Fruit fly (Drosophila melanogaster) whole organism, embryonic: ENCODE measurements around the gene SCCRO4.
A peak's percentile ranks its signal among the peaks of the same experiment; 100 is the strongest.

Experiments used
- Abd-B ChIP-seq: fragments of 200-800 bp; sonication (Bioruptor generic); optimal IDR thresholded peaks from 2 replicates; lab custom pipeline; 2018; ENCODE audit warnings: missing biosample characterization, mild to moderate bottlenecking, missing genetic modification characterization, moderate library complexity
- Atf-2 ChIP-seq: fragments of 200-800 bp; sonication (Bioruptor generic); optimal IDR thresholded peaks from 2 replicates; lab custom pipeline; 2016; ENCODE audit warnings: missing biosample characterization, missing genetic modification characterization
- B-H2 ChIP-seq: fragments of 200-800 bp; sonication (Bioruptor generic); optimal IDR thresholded peaks from 2 replicates; lab custom pipeline; 2018; ENCODE audit warnings: missing biosample characterization, mild to moderate bottlenecking, missing genetic modification characterization
- BEAF-32 ChIP-seq: fragments of 200-800 bp; sonication (Bioruptor generic); optimal IDR thresholded peaks from 3 replicates; lab custom pipeline; 2017; ENCODE audit warnings: missing biosample characterization, missing genetic modification characterization, mild to moderate bottlenecking, moderate library complexity, missing genetic modification reagents
- CG11398 ChIP-seq: fragments of 200-800 bp; sonication (Bioruptor generic); optimal IDR thresholded peaks from 2 replicates; lab custom pipeline; 2016; ENCODE audit warnings: missing biosample characterization, missing genetic modification characterization
- CG12299 ChIP-seq: fragments of 200-800 bp; sonication (Bioruptor generic); optimal IDR thresholded peaks from 2 replicates; lab custom pipeline; 2018; ENCODE audit warnings: missing biosample characterization, mild to moderate bottlenecking, missing genetic modification characterization
- CG13296 ChIP-seq: fragments of 200-800 bp; sonication (Bioruptor generic); optimal IDR thresholded peaks from 3 replicates; lab custom pipeline; 2018; ENCODE audit warnings: missing biosample characterization, mild to moderate bottlenecking, missing genetic modification characterization
- CG15601 ChIP-seq: fragments of 200-800 bp; sonication (Bioruptor generic); optimal IDR thresholded peaks from 3 replicates; lab custom pipeline; 2019; ENCODE audit warnings: missing biosample characterization, mild to moderate bottlenecking, missing genetic modification characterization, moderate library complexity
- CG1603 ChIP-seq: fragments of 200-800 bp; sonication (Bioruptor generic); optimal IDR thresholded peaks from 2 replicates; lab custom pipeline; 2019; ENCODE audit warnings: missing biosample characterization, mild to moderate bottlenecking, missing genetic modification characterization, moderate library complexity
- CG1647 ChIP-seq: fragments of 200-800 bp; sonication (Bioruptor generic); optimal IDR thresholded peaks from 3 replicates; lab custom pipeline; 2016; ENCODE audit warnings: missing biosample characterization, missing genetic modification characterization
- CG16815 ChIP-seq: fragments of 200-800 bp; sonication (Bioruptor generic); optimal IDR thresholded peaks from 3 replicates; lab custom pipeline; 2017; ENCODE audit warnings: missing biosample characterization, mild to moderate bottlenecking, missing genetic modification characterization
- CG17359 ChIP-seq: fragments of 200-800 bp; sonication (Bioruptor generic); optimal IDR thresholded peaks from 3 replicates; lab custom pipeline; 2018; ENCODE audit warnings: missing biosample characterization, mild to moderate bottlenecking, missing genetic modification characterization, moderate library complexity
- CG17361 ChIP-seq: fragments of 200-800 bp; sonication (Bioruptor generic); IDR thresholded peaks from 3 replicates; pipeline ENCODE4 v1.3.6; 2022; ENCODE audit warnings: missing biosample characterization, missing genetic modification characterization
- CG18011 ChIP-seq: fragments of 200-800 bp; sonication (Bioruptor generic); optimal IDR thresholded peaks from 2 replicates; lab custom pipeline; 2017; ENCODE audit warnings: missing biosample characterization, missing genetic modification characterization, mild to moderate bottlenecking, moderate library complexity, missing genotype
- CG32532 ChIP-seq: fragments of 200-800 bp; sonication (Bioruptor generic); IDR thresholded peaks from 2 replicates; pipeline ENCODE4 v1.3.6; 2022; ENCODE audit warnings: missing biosample characterization, missing genetic modification characterization
- CG4282 ChIP-seq: fragments of 200-800 bp; sonication (Bioruptor generic); optimal IDR thresholded peaks from 2 replicates; lab custom pipeline; 2016; ENCODE audit warnings: missing biosample characterization, missing genetic modification characterization
- CG5953 ChIP-seq: fragments of 200-800 bp; sonication (Bioruptor generic); IDR thresholded peaks from 2 replicates; pipeline ENCODE4 v1.3.6; 2022; ENCODE audit warnings: missing biosample characterization, missing genetic modification characterization
- CG7357 ChIP-seq: fragments of 200-800 bp; sonication (Bioruptor generic); IDR thresholded peaks from 3 replicates; pipeline ENCODE4 v1.3.6; 2022; ENCODE audit warnings: missing biosample characterization, missing genetic modification characterization
- CG7928 ChIP-seq: fragments of 200-800 bp; sonication (Bioruptor generic); optimal IDR thresholded peaks from 2 replicates; lab custom pipeline; 2017; ENCODE audit warnings: missing biosample characterization, mild to moderate bottlenecking, missing genetic modification characterization
- CG7963 ChIP-seq: fragments of 200-800 bp; sonication (Bioruptor generic); IDR thresholded peaks from 3 replicates; pipeline ENCODE4 v1.3.6; 2022; ENCODE audit warnings: missing biosample characterization, missing genetic modification characterization; ENCODE audit not compliant: partially characterized antibody
- CG8089 ChIP-seq: fragments of 200-800 bp; sonication (Bioruptor generic); optimal IDR thresholded peaks from 3 replicates; lab custom pipeline; 2016; ENCODE audit warnings: missing biosample characterization, missing genetic modification characterization
- CkIIα-i1 ChIP-seq: fragments of 200-800 bp; sonication (Bioruptor generic); IDR thresholded peaks from 2 replicates; pipeline ENCODE4 v1.3.6; 2022; ENCODE audit warnings: missing biosample characterization, missing genetic modification characterization
- D19B ChIP-seq: fragments of 200-800 bp; sonication (Bioruptor generic); optimal IDR thresholded peaks from 2 replicates; lab custom pipeline; 2017; ENCODE audit warnings: missing biosample characterization, mild to moderate bottlenecking, missing genetic modification characterization
- HHEX ChIP-seq: fragments of 200-800 bp; sonication (Bioruptor generic); optimal IDR thresholded peaks from 3 replicates; lab custom pipeline; 2017; ENCODE audit warnings: missing biosample characterization, mild to moderate bottlenecking, missing genetic modification characterization, missing genetic modification reagents
- Jarid2 ChIP-seq: fragments of 200-800 bp; sonication (Bioruptor generic); optimal IDR thresholded peaks from 3 replicates; lab custom pipeline; 2017; ENCODE audit warnings: mild to moderate bottlenecking, missing biosample characterization, missing genetic modification reagents, missing genetic modification characterization
- Lpt ChIP-seq: fragments of >200 bp; optimal IDR thresholded peaks from 2 replicates; lab custom pipeline; 2018; ENCODE audit warnings: missing biosample characterization, missing genetic modification characterization
- Ravus ChIP-seq: fragments of 200-800 bp; sonication (Bioruptor generic); IDR thresholded peaks from 2 replicates; pipeline ENCODE4 v1.3.6; 2022; ENCODE audit warnings: missing biosample characterization, missing genetic modification characterization
- Side ChIP-seq: fragments of 200-800 bp; sonication (Bioruptor generic); optimal IDR thresholded peaks from 2 replicates; lab custom pipeline; 2016; ENCODE audit warnings: missing biosample characterization, missing genetic modification characterization
- Sox102F ChIP-seq: fragments of 200-800 bp; sonication (Bioruptor generic); optimal IDR thresholded peaks from 2 replicates; lab custom pipeline; 2018; ENCODE audit warnings: missing biosample characterization, mild to moderate bottlenecking, missing genetic modification characterization, moderate library complexity
- Usf ChIP-seq: fragments of 200-800 bp; sonication (Bioruptor generic); optimal IDR thresholded peaks from 2 replicates; lab custom pipeline; 2017; ENCODE audit warnings: missing genotype, missing biosample characterization, missing genetic modification characterization
- ab ChIP-seq: fragments of 200-800 bp; sonication (Bioruptor generic); optimal IDR thresholded peaks from 2 replicates; lab custom pipeline; 2016; ENCODE audit warnings: missing biosample characterization, missing genetic modification characterization
- amos ChIP-seq: fragments of 200-800 bp; sonication (Bioruptor generic); IDR thresholded peaks from 2 replicates; pipeline ENCODE4 v1.3.6; 2022; ENCODE audit warnings: missing biosample characterization, missing genetic modification characterization; ENCODE audit not compliant: partially characterized antibody
- croc ChIP-seq: fragments of 200-800 bp; sonication (Bioruptor generic); conservative IDR thresholded peaks from 3 replicates; pipeline ENCODE4 v1.3.6; 2022; ENCODE audit warnings: missing biosample characterization, missing genetic modification characterization
- dmrt11E ChIP-seq: fragments of 200-800 bp; sonication (Bioruptor generic); optimal IDR thresholded peaks from 3 replicates; lab custom pipeline; 2018; ENCODE audit warnings: missing biosample characterization, mild to moderate bottlenecking, missing genetic modification characterization, moderate library complexity
- fru ChIP-seq: fragments of >200 bp; optimal IDR thresholded peaks from 2 replicates; lab custom pipeline; 2017
- hbn ChIP-seq: fragments of 200-800 bp; sonication (Bioruptor generic); IDR thresholded peaks from 2 replicates; pipeline ENCODE4 v1.3.6; 2022; ENCODE audit warnings: missing biosample characterization, missing genetic modification characterization; ENCODE audit not compliant: partially characterized antibody
- lilli ChIP-seq: fragments of 200-800 bp; sonication (Bioruptor generic); optimal IDR thresholded peaks from 3 replicates; lab custom pipeline; 2016; ENCODE audit warnings: missing biosample characterization, missing genetic modification characterization
- lola ChIP-seq, 3 experiments: fragments of >200 bp in 2 of 3; fragments of 200-800 bp in 1 of 3; sonication (Bioruptor generic) in 1 of 3; optimal IDR thresholded peaks; 2 replicates each; lab custom pipeline; 2017 to 2019; ENCODE audit warnings: missing biosample characterization in 3 of 3, missing genetic modification characterization in 3 of 3, mild to moderate bottlenecking in 1 of 3, moderate library complexity in 1 of 3
- mld ChIP-seq: fragments of 200-800 bp; sonication (Bioruptor generic); IDR thresholded peaks from 3 replicates; pipeline ENCODE4 v1.3.6; 2022; ENCODE audit warnings: missing biosample characterization, missing genetic modification characterization; ENCODE audit not compliant: partially characterized antibody
- onecut ChIP-seq: fragments of 200-800 bp; sonication (Bioruptor generic); IDR thresholded peaks from 2 replicates; pipeline ENCODE4 v1.3.6; 2022; ENCODE audit warnings: missing biosample characterization, missing genetic modification characterization
- otp ChIP-seq: fragments of 200-800 bp; sonication (Bioruptor generic); IDR thresholded peaks from 3 replicates; pipeline ENCODE4, ENCODE4 v1.3.6; 2022; ENCODE audit warnings: missing biosample characterization, missing genetic modification characterization
- pan ChIP-seq, 4 experiments: fragments of >200 bp in 3 of 4; fragments of 200-800 bp in 1 of 4; sonication (Bioruptor generic) in 1 of 4; optimal IDR thresholded peaks in 3 of 4; IDR thresholded peaks in 1 of 4; 2 replicates each; pipeline versions ENCODE4 v1.3.6 to Lab custom; 2017 to 2022; ENCODE audit warnings: missing biosample characterization in 2 of 4, missing genetic modification characterization in 2 of 4, mixed read lengths in 1 of 4
- peb ChIP-seq: fragments of 200-800 bp; sonication (Bioruptor generic); IDR thresholded peaks from 2 replicates; pipeline ENCODE4 v1.3.6; 2022; ENCODE audit warnings: missing biosample characterization, missing genetic modification characterization
- pzg ChIP-seq: fragments of 200-800 bp; sonication (Bioruptor generic); optimal IDR thresholded peaks from 3 replicates; lab custom pipeline; 2018; ENCODE audit warnings: missing biosample characterization, mild to moderate bottlenecking, missing genetic modification characterization, moderate library complexity
- row ChIP-seq: fragments of 200-800 bp; sonication (Bioruptor generic); IDR thresholded peaks from 3 replicates; pipeline ENCODE4 v1.3.6; 2022; ENCODE audit warnings: missing biosample characterization, missing genetic modification characterization
- run ChIP-seq: fragments of 200-800 bp; sonication (Bioruptor generic); optimal IDR thresholded peaks from 3 replicates; lab custom pipeline; 2018; ENCODE audit warnings: missing biosample characterization, mild to moderate bottlenecking, missing genetic modification characterization
- sd ChIP-seq: fragments of 200-800 bp; sonication (Bioruptor generic); optimal IDR thresholded peaks from 3 replicates; lab custom pipeline; 2018; ENCODE audit warnings: missing biosample characterization, mild to moderate bottlenecking, missing genetic modification characterization, moderate library complexity
- sima ChIP-seq: fragments of 200-800 bp; sonication (Bioruptor generic); optimal IDR thresholded peaks from 2 replicates; lab custom pipeline; 2016; ENCODE audit warnings: missing biosample characterization, missing genetic modification characterization
- tio ChIP-seq: fragments of 200-800 bp; sonication (Bioruptor generic); optimal IDR thresholded peaks from 2 replicates; lab custom pipeline; 2017; ENCODE audit warnings: missing biosample characterization, missing genetic modification characterization, inconsistent platforms
- ttk ChIP-seq: fragments of 200-800 bp; sonication (Bioruptor generic); IDR thresholded peaks from 2 replicates; pipeline ENCODE4 v2.1.2; 2022; ENCODE audit warnings: missing biosample characterization, missing genetic modification characterization
- zf30C ChIP-seq: fragments of 200-800 bp; sonication (Bioruptor generic); optimal IDR thresholded peaks from 3 replicates; lab custom pipeline; 2018; ENCODE audit warnings: missing biosample characterization, mild to moderate bottlenecking, missing genetic modification characterization

SCCRO4 gene

DNA sequence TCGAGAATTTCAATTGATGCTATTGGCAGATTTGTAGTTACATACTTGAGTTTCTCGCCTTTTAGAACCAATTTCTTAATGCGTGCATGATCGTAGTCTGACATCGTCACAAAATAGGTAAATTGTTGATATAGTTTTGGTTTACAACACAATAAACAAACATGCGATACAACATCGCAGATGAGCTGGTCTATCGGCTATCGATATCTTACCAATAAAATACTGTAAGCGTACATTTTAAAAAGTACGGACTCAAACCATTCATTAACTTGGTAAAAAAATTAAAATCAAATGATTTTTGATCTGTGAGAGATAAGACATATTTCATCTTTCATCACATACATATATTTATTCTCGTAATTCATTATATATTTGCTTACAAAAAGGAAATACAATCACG, 2.4 kb upstream of the SCCRO4 start, which contains the start of gene FRG1 (continued):
- TF ChIP-seq CkIIα-i1 (GFP tag; lab: Robert Waterston, UW) (no peak), Sox102F (no peak), CG7357 (GFP tag; lab: Robert Waterston, UW) (no peak), croc (no peak), tio (no peak), CG32532 (GFP tag; lab: Robert Waterston, UW) (no peak), ab (GFP tag; lab: Kevin White, UChicago) (no peak), CG7928 (GFP tag; lab: Kevin White, UChicago) (no peak), ttk (GFP tag; lab: Robert Waterston, UW) (no peak), hbn (GFP tag; lab: Robert Waterston, UW) (peak; percentile 72), mld (GFP tag; lab: Robert Waterston, UW) (peak; percentile 64; the same call in 2 of the 3 replicates), row (GFP tag; lab: Robert Waterston, UW) (no peak), onecut (no peak), CG15601 (tag; lab: Kevin White, UChicago) (no peak), fru (lab: Kevin White, UChicago) (no peak), CG1647 (GFP tag; lab: Kevin White, UChicago) (no peak), peb (no peak), otp (GFP tag; lab: Robert Waterston, UW) (no peak), Usf (no peak), CG18011 (GFP tag; lab: Kevin White, UChicago) (no peak), CG5953 (GFP tag; lab: Robert Waterston, UW) (no peak), Abd-B (GFP tag; lab: Kevin White, UChicago) (no peak), B-H2 (GFP tag; lab: Kevin White, UChicago) (no peak), Side (GFP tag; lab: Kevin White, UChicago) (no peak), CG7963 (peak; percentile 43; the same call in 2 of the 3 replicates), sima (GFP tag; lab: Kevin White, UChicago) (no peak), run (no peak), Lpt (GFP tag; lab: Kevin White, UChicago) (no peak), pzg (GFP tag; lab: Kevin White, UChicago) (peak; percentile 58), BEAF-32 (peak; percentile 78), D19B (no peak), CG4282 (no peak), CG17359 (tag; lab: Kevin White, UChicago) (no peak), amos (GFP tag; lab: Robert Waterston, UW) (peak; percentile 84), Jarid2 (no peak), Atf-2 (GFP tag; lab: Kevin White, UChicago) (no peak), CG12299 (tag; lab: Kevin White, UChicago) (no peak), zf30C (GFP tag; lab: Kevin White, UChicago) (no peak), sd (tag; lab: Kevin White, UChicago) (no peak), HHEX (GFP tag; lab: Kevin White, UChicago) (no peak), CG13296 (GFP tag; lab: Kevin White, UChicago) (no peak), lola (GFP tag; optimal IDR thresholded peaks at IDR 0.05; lab: Kevin White, UChicago) (no peak), lilli (GFP tag; lab: Kevin White, UChicago) (no peak), pan (optimal IDR thresholded peaks at IDR 0.05; lab: Kevin White, UChicago) (no peak), pan (GFP tag; optimal IDR thresholded peaks at IDR 0.05 in 1 of 2, IDR thresholded peaks at IDR 0.05 in 1 of 2) (no peak), CG11398 (GFP tag; lab: Kevin White, UChicago) (no peak), Ravus (GFP tag; lab: Robert Waterston, UW) (no peak), CG17361 (GFP tag; lab: Robert Waterston, UW) (no peak), CG8089 (GFP tag; lab: Kevin White, UChicago) (no peak), CG1603 (tag; lab: Kevin White, UChicago) (peak; percentile 67), CG16815 (GFP tag; lab: Kevin White, UChicago) (no peak), dmrt11E (tag; lab: Kevin White, UChicago) (no peak)
